Worm (Caenorhabditis elegans) whole organism, L3 larva: Measurements from ENCODE around the gene math-31.

Experiments used
- ama-1 ChIP-seq: fragments of 150-350 bp; optimal IDR thresholded peaks from 2 replicates; lab custom pipeline; 2018
- ceh-28 ChIP-seq: fragments of 150-350 bp; optimal IDR thresholded peaks from 2 replicates; lab custom pipeline; 2014; ENCODE audit warnings: missing biosample characterization, missing genetic modification reagents, missing genetic modification characterization
- daf-12 ChIP-seq: fragments of 150-350 bp; optimal IDR thresholded peaks from 2 replicates; lab custom pipeline; 2014; ENCODE audit warnings: missing biosample characterization, missing genetic modification reagents, missing genetic modification characterization
- elt-2 ChIP-seq: sonication (generic microtip); optimal IDR thresholded peaks from 2 replicates; lab custom pipeline; 2016; ENCODE audit warnings: missing genetic modification reagents, mild to moderate bottlenecking, missing genetic modification characterization, missing compliant biosample characterization
- fkh-10 ChIP-seq: sonication (generic microtip); optimal IDR thresholded peaks from 2 replicates; lab custom pipeline; 2017; ENCODE audit warnings: missing biosample characterization, missing genetic modification reagents, missing genetic modification characterization
- nfya-1 ChIP-seq: sonication (generic microtip); optimal IDR thresholded peaks from 2 replicates; lab custom pipeline; 2017; ENCODE audit warnings: missing genetic modification characterization, mild to moderate bottlenecking, missing compliant biosample characterization, antibody characterized with exemption, moderate library complexity; ENCODE audit not compliant: insufficient read depth
- nhr-11 ChIP-seq: fragments of 150-350 bp; optimal IDR thresholded peaks from 2 replicates; lab custom pipeline; 2014; ENCODE audit warnings: missing biosample characterization, missing genetic modification characterization
- nhr-43 ChIP-seq: sonication (generic microtip); optimal IDR thresholded peaks from 2 replicates; lab custom pipeline; 2016; ENCODE audit warnings: mild to moderate bottlenecking, missing genetic modification characterization, missing compliant biosample characterization; ENCODE audit not compliant: poor library complexity, severe bottlenecking
- nhr-76 ChIP-seq: fragments of 150-350 bp; sonication (generic microtip); optimal IDR thresholded peaks from 5 replicates; lab custom pipeline; 2014; ENCODE audit warnings: missing biosample characterization, missing genetic modification characterization
- pha-4 ChIP-seq: fragments of 150-350 bp; optimal IDR thresholded peaks from 2 replicates; lab custom pipeline; 2014; ENCODE audit warnings: missing biosample characterization, missing genetic modification reagents, missing genetic modification characterization
- zag-1 ChIP-seq: fragments of 150-350 bp; optimal IDR thresholded peaks from 2 replicates; lab custom pipeline; 2014; ENCODE audit warnings: missing biosample characterization, missing genetic modification characterization

ce11 chrII:1869120-1869519 lies 43.5 kb downstream of the math-31 start, which contains the start of gene math-14:
- TF ChIP-seq nhr-11 (no peak), fkh-10 (GFP tag; lab: Kevin White, UChicago) (no peak), nhr-76 (tag; lab: Kevin White, UChicago) (no peak), elt-2 (tag; lab: Kevin White, UChicago) (peak; percentile 29), zag-1 (no peak), daf-12 (no peak), pha-4 (no peak), ama-1 (lab: Kevin White, UChicago) (no peak), nfya-1 (tag; lab: Kevin White, UChicago) (no peak), ceh-28 (tag; lab: Kevin White, UChicago) (no peak), nhr-43 (tag; lab: Kevin White, UChicago) (no peak)
